Worm (Caenorhabditis elegans) whole organism, L4 larva: ENCODE data around the gene F02E11.3.

Source experiments
- F49E8.2 ChIP-seq: sonication (generic microtip); optimal IDR thresholded peaks from 2 replicates; lab custom pipeline; 2016; ENCODE audit warnings: missing compliant biosample characterization, mild to moderate bottlenecking, missing genetic modification characterization, borderline replicate concordance
- cey-2 ChIP-seq: sonication (generic microtip); optimal IDR thresholded peaks from 3 replicates; lab custom pipeline; 2017; ENCODE audit warnings: missing genetic modification characterization, mild to moderate bottlenecking, missing compliant biosample characterization, antibody characterized with exemption, borderline replicate concordance; ENCODE audit not compliant: insufficient read depth

DNA sequence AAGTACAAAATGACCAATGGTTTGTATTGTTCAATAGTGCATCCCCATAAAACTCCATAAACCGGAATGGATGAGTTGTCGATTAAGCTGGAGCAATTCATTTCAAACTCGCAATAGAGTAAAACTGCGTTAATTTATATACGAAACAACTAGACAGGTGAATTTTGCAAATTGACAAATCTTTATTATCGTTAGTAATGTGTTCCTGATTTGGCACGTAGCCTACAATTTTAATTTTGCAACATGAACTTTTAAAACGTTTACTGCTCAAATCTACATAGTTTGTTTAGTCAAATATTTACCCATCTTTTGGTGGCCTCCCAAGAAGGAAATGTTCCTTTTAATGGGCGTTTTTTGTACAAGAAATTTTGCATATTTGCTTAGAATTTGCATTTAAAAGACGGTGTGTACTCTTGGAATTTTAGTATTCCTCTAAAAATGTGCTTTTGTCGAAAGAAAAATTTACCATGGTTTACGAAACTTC lies 37.7 kb downstream of the F02E11.3 start, which contains the start of the genes srz-67 and C17F4.11:
- no peak for TF ChIP-seq cey-2 (tag; lab: Kevin White, UChicago)
- TF ChIP-seq F49E8.2 (tag; lab: Kevin White, UChicago) = no peak
